Fruit fly (Drosophila melanogaster) whole organism, embryonic: ENCODE data around the gene Lerp.
A peak's percentile ranks its signal among the peaks of the same experiment; 100 is the strongest.

Source experiments
- Asciz ChIP-seq: fragments of 200-800 bp; sonication (Bioruptor generic); optimal IDR thresholded peaks from 2 replicates; lab custom pipeline; 2017; ENCODE audit warnings: missing biosample characterization, mild to moderate bottlenecking, missing genetic modification characterization, missing genetic modification reagents
- Atf3 ChIP-seq: fragments of 200-800 bp; sonication (Bioruptor generic); optimal IDR thresholded peaks from 3 replicates; lab custom pipeline; 2016; ENCODE audit warnings: missing biosample characterization, missing genetic modification characterization
- BtbVII ChIP-seq: fragments of 200-800 bp; sonication (Bioruptor generic); optimal IDR thresholded peaks from 3 replicates; lab custom pipeline; 2017; ENCODE audit warnings: missing biosample characterization, mild to moderate bottlenecking, missing genetic modification characterization
- CG1024 ChIP-seq: fragments of 200-800 bp; sonication (Bioruptor generic); IDR thresholded peaks from 2 replicates; pipeline ENCODE4 v1.3.6; 2022; ENCODE audit warnings: missing biosample characterization, missing genetic modification characterization
- CG10366 ChIP-seq: fragments of 200-800 bp; sonication (Bioruptor generic); IDR thresholded peaks from 2 replicates; pipeline ENCODE4 v1.3.6; 2022; ENCODE audit warnings: missing biosample characterization, missing genetic modification characterization
- CG10543 ChIP-seq: fragments of 200-800 bp; sonication (Bioruptor generic); optimal IDR thresholded peaks from 3 replicates; lab custom pipeline; 2017; ENCODE audit warnings: missing biosample characterization, mild to moderate bottlenecking, missing genetic modification characterization, moderate library complexity
- CG11560 ChIP-seq: fragments of 200-800 bp; sonication (Bioruptor generic); IDR thresholded peaks from 3 replicates; pipeline ENCODE4 v1.3.6; 2022; ENCODE audit warnings: missing biosample characterization, missing genetic modification characterization
- CG12236 ChIP-seq: fragments of 200-800 bp; sonication (Bioruptor generic); optimal IDR thresholded peaks from 2 replicates; lab custom pipeline; 2016; ENCODE audit warnings: missing biosample characterization, missing genetic modification characterization
- CG12299 ChIP-seq: fragments of 200-800 bp; sonication (Bioruptor generic); optimal IDR thresholded peaks from 2 replicates; lab custom pipeline; 2018; ENCODE audit warnings: missing biosample characterization, mild to moderate bottlenecking, missing genetic modification characterization
- CG12769 ChIP-seq: fragments of 200-800 bp; sonication (Bioruptor generic); optimal IDR thresholded peaks from 2 replicates; lab custom pipeline; 2019; ENCODE audit warnings: missing biosample characterization, mild to moderate bottlenecking, missing genetic modification characterization, moderate library complexity
- CG13894 ChIP-seq: fragments of 200-800 bp; sonication (Bioruptor generic); optimal IDR thresholded peaks from 3 replicates; lab custom pipeline; 2018; ENCODE audit warnings: missing biosample characterization, mild to moderate bottlenecking, missing genetic modification characterization, moderate library complexity
- CG14667 ChIP-seq: fragments of 200-800 bp; sonication (Bioruptor generic); IDR thresholded peaks from 2 replicates; pipeline ENCODE4 v1.3.6; 2022; ENCODE audit warnings: missing biosample characterization, missing genetic modification characterization
- CG1647 ChIP-seq: fragments of 200-800 bp; sonication (Bioruptor generic); optimal IDR thresholded peaks from 3 replicates; lab custom pipeline; 2016; ENCODE audit warnings: missing biosample characterization, missing genetic modification characterization
- CG17186 ChIP-seq: fragments of 200-800 bp; sonication (Bioruptor generic); optimal IDR thresholded peaks from 3 replicates; lab custom pipeline; 2017; ENCODE audit warnings: missing biosample characterization, missing genetic modification reagents, missing genetic modification characterization
- CG2712 ChIP-seq: fragments of 200-800 bp; optimal IDR thresholded peaks from 3 replicates; lab custom pipeline; 2019; ENCODE audit warnings: missing biosample characterization, mild to moderate bottlenecking, missing genetic modification characterization, moderate library complexity
- CG2889 ChIP-seq: fragments of 200-800 bp; sonication (Bioruptor generic); IDR thresholded peaks from 3 replicates; pipeline ENCODE4 v1.3.6; 2022; ENCODE audit warnings: missing biosample characterization, missing genetic modification characterization
- CG33213 ChIP-seq: fragments of 200-800 bp; sonication (Bioruptor generic); optimal IDR thresholded peaks from 3 replicates; lab custom pipeline; 2016; ENCODE audit warnings: missing biosample characterization, missing genetic modification characterization
- CG34422 ChIP-seq: fragments of 200-800 bp; sonication (Bioruptor generic); IDR thresholded peaks from 3 replicates; pipeline ENCODE4 v1.3.6; 2022; ENCODE audit warnings: missing biosample characterization, missing genetic modification characterization
- CG3847 ChIP-seq: fragments of 200-800 bp; sonication (Bioruptor generic); IDR thresholded peaks from 2 replicates; pipeline ENCODE4 v1.3.6; 2022; ENCODE audit warnings: missing biosample characterization, missing genetic modification characterization
- CG4360 ChIP-seq: fragments of 200-800 bp; sonication (Bioruptor generic); IDR thresholded peaks from 2 replicates; pipeline ENCODE4 v1.3.6; 2022; ENCODE audit warnings: missing biosample characterization, missing genetic modification characterization
- CG9437 ChIP-seq: fragments of 200-800 bp; sonication (Bioruptor generic); optimal IDR thresholded peaks from 2 replicates; lab custom pipeline; 2018; ENCODE audit warnings: missing biosample characterization, mild to moderate bottlenecking, missing genetic modification characterization
- CG9797 ChIP-seq: fragments of 200-800 bp; sonication (Bioruptor generic); optimal IDR thresholded peaks from 3 replicates; lab custom pipeline; 2018; ENCODE audit warnings: missing biosample characterization, mild to moderate bottlenecking, missing genetic modification characterization
- CG9817 ChIP-seq: fragments of 200-800 bp; sonication (Bioruptor generic); optimal IDR thresholded peaks from 2 replicates; lab custom pipeline; 2018; ENCODE audit warnings: missing biosample characterization, mild to moderate bottlenecking, missing genetic modification characterization, moderate library complexity
- CoRest ChIP-seq: fragments of 200-800 bp; sonication (Bioruptor generic); optimal IDR thresholded peaks from 3 replicates; lab custom pipeline; 2018; ENCODE audit warnings: missing biosample characterization, mild to moderate bottlenecking, missing genetic modification characterization, moderate library complexity
- Dll ChIP-seq: fragments of 200-800 bp; sonication (Bioruptor generic); IDR thresholded peaks from 4 replicates; pipeline ENCODE4 v1.3.6; 2022; ENCODE audit warnings: missing biosample characterization, missing genetic modification characterization; ENCODE audit not compliant: partially characterized antibody
- Ets65A ChIP-seq: fragments of 200-800 bp; sonication (Bioruptor generic); peaks from one replicate; lab custom pipeline; 2016; ENCODE audit warnings: missing biosample characterization, missing genetic modification characterization
- Fer1 ChIP-seq: fragments of 200-800 bp; sonication (Bioruptor generic); optimal IDR thresholded peaks from 2 replicates; lab custom pipeline; 2017; ENCODE audit warnings: missing biosample characterization, mild to moderate bottlenecking, missing genetic modification characterization
- Jarid2 ChIP-seq: fragments of 200-800 bp; sonication (Bioruptor generic); optimal IDR thresholded peaks from 3 replicates; lab custom pipeline; 2017; ENCODE audit warnings: mild to moderate bottlenecking, missing biosample characterization, missing genetic modification reagents, missing genetic modification characterization
- Lpt ChIP-seq: fragments of >200 bp; optimal IDR thresholded peaks from 2 replicates; lab custom pipeline; 2018; ENCODE audit warnings: missing biosample characterization, missing genetic modification characterization
- Nf-YC ChIP-seq: fragments of 200-800 bp; optimal IDR thresholded peaks from 3 replicates; lab custom pipeline; 2019; ENCODE audit warnings: missing biosample characterization, mild to moderate bottlenecking, missing genetic modification characterization, moderate library complexity
- abd-A ChIP-seq: fragments of 200-800 bp; sonication (Bioruptor generic); optimal IDR thresholded peaks from 3 replicates; lab custom pipeline; 2019; ENCODE audit warnings: missing biosample characterization, mild to moderate bottlenecking, missing genetic modification characterization, moderate library complexity
- ap ChIP-seq: fragments of 200-800 bp; sonication (Bioruptor generic); IDR thresholded peaks from 2 replicates; pipeline ENCODE4 v1.3.6; 2022; ENCODE audit warnings: missing biosample characterization, missing genetic modification characterization
- cg ChIP-seq: fragments of 200-800 bp; sonication (Bioruptor generic); optimal IDR thresholded peaks from 3 replicates; lab custom pipeline; 2019; ENCODE audit warnings: missing biosample characterization, mild to moderate bottlenecking, missing genetic modification characterization, moderate library complexity
- chinmo ChIP-seq: fragments of 200-800 bp; sonication (Bioruptor generic); IDR thresholded peaks from 4 replicates; pipeline ENCODE4 v1.3.6; 2022; ENCODE audit warnings: missing biosample characterization, missing genetic modification characterization; ENCODE audit not compliant: partially characterized antibody
- chm ChIP-seq: fragments of 200-800 bp; sonication (Bioruptor generic); IDR thresholded peaks from 2 replicates; pipeline ENCODE4 v1.3.6; 2022; ENCODE audit warnings: missing biosample characterization, missing genetic modification characterization
- crol ChIP-seq: fragments of 200-800 bp; sonication (Bioruptor generic); IDR thresholded peaks from 2 replicates; pipeline ENCODE4 v1.3.6; 2022; ENCODE audit warnings: missing biosample characterization, missing genetic modification characterization
- dimm ChIP-seq: fragments of 200-800 bp; sonication (Bioruptor generic); IDR thresholded peaks from 2 replicates; pipeline ENCODE4 v1.3.6; 2022; ENCODE audit warnings: missing biosample characterization, missing genetic modification characterization
- dmrt11E ChIP-seq: fragments of 200-800 bp; sonication (Bioruptor generic); optimal IDR thresholded peaks from 3 replicates; lab custom pipeline; 2018; ENCODE audit warnings: missing biosample characterization, mild to moderate bottlenecking, missing genetic modification characterization, moderate library complexity
- gcm2 ChIP-seq: fragments of 200-800 bp; sonication (Bioruptor generic); optimal IDR thresholded peaks from 2 replicates; lab custom pipeline; 2016; ENCODE audit warnings: missing biosample characterization, missing genetic modification characterization
- gro ChIP-seq: fragments of 200-800 bp; sonication (Bioruptor generic); optimal IDR thresholded peaks from 2 replicates; lab custom pipeline; 2016; ENCODE audit warnings: missing biosample characterization, missing genetic modification characterization
- h ChIP-seq: fragments of >200 bp; optimal IDR thresholded peaks from 2 replicates; lab custom pipeline; 2017
- her ChIP-seq: fragments of 200-800 bp; sonication (Bioruptor generic); optimal IDR thresholded peaks from 2 replicates; lab custom pipeline; 2016; ENCODE audit warnings: missing biosample characterization, missing genetic modification characterization
- pan ChIP-seq, 4 experiments: fragments of >200 bp in 3 of 4; fragments of 200-800 bp in 1 of 4; sonication (Bioruptor generic) in 1 of 4; optimal IDR thresholded peaks in 3 of 4; IDR thresholded peaks in 1 of 4; 2 replicates each; pipeline versions ENCODE4 v1.3.6 to Lab custom; 2017 to 2022; ENCODE audit warnings: missing biosample characterization in 2 of 4, missing genetic modification characterization in 2 of 4, mixed read lengths in 1 of 4
- scrt ChIP-seq: fragments of 200-800 bp; sonication (Bioruptor generic); optimal IDR thresholded peaks from 2 replicates; lab custom pipeline; 2018; ENCODE audit warnings: missing biosample characterization, mild to moderate bottlenecking, missing genetic modification characterization, moderate library complexity
- sens ChIP-seq: fragments of 200-800 bp; sonication (Bioruptor generic); peaks from one replicate; lab custom pipeline; 2016; ENCODE audit warnings: missing biosample characterization, missing genetic modification characterization
- seq ChIP-seq: fragments of 200-800 bp; sonication (Bioruptor generic); IDR thresholded peaks from 2 replicates; pipeline ENCODE4 v1.3.6; 2022; ENCODE audit warnings: missing biosample characterization, missing genetic modification characterization
- so ChIP-seq: fragments of 200-800 bp; sonication (Bioruptor generic); IDR thresholded peaks from 3 replicates; pipeline ENCODE4 v1.3.6; 2022; ENCODE audit warnings: missing biosample characterization, missing genetic modification characterization
- sob ChIP-seq: fragments of 200-800 bp; sonication (Bioruptor generic); IDR thresholded peaks from 2 replicates; pipeline ENCODE4 v1.3.6; 2022; ENCODE audit warnings: missing biosample characterization, missing genetic modification characterization
- sr ChIP-seq: fragments of 200-800 bp; sonication (Bioruptor generic); IDR thresholded peaks from 3 replicates; pipeline ENCODE4 v1.3.6; 2022; ENCODE audit warnings: missing biosample characterization, missing genetic modification characterization
- zfh1 ChIP-seq: fragments of 200-800 bp; sonication (Bioruptor generic); IDR thresholded peaks from 3 replicates; pipeline ENCODE4 v1.3.6; 2022; ENCODE audit warnings: missing biosample characterization, missing genetic modification characterization

Gene Lerp

dm6 chr3R:26798469-26799178 is 64.3 kb downstream of the Lerp start, which contains the start of gene Tl (continued):
- peak; percentile 13 for TF ChIP-seq her (GFP tag; lab: Kevin White, UChicago)
- TF ChIP-seq CG2712, result peak; percentile 7
- TF ChIP-seq cg (GFP tag; lab: Kevin White, UChicago), result no peak
- no peak for TF ChIP-seq BtbVII
- no peak for TF ChIP-seq gcm2 (GFP tag; lab: Kevin White, UChicago)
- TF ChIP-seq Ets65A (GFP tag; lab: Kevin White, UChicago), result no peak
- peak; percentile 68 for TF ChIP-seq CG12769 (tag; lab: Kevin White, UChicago)
- no peak for TF ChIP-seq ap
- TF ChIP-seq gro (GFP tag; lab: Kevin White, UChicago), result peak; percentile 5
- peak; percentile 86 for TF ChIP-seq chm (GFP tag; lab: Robert Waterston, UW)
- 0 out of 2 replicates have a peak, but pooled peaks have one; percentile 30 for TF ChIP-seq sob
- no peak for TF ChIP-seq dimm (GFP tag; lab: Robert Waterston, UW)
- TF ChIP-seq CG1647 (GFP tag; lab: Kevin White, UChicago), result peak; percentile 14
- no peak for TF ChIP-seq dmrt11E (tag; lab: Kevin White, UChicago)
- peak; percentile 18; the same call in 1 of the 2 replicates for TF ChIP-seq CG1024
- TF ChIP-seq abd-A (tag; lab: Kevin White, UChicago), result peak; percentile 21
- TF ChIP-seq CG12236 (GFP tag; lab: Kevin White, UChicago), result no peak
- TF ChIP-seq CG13894, result peak; percentile 27
- peak; percentile 33 for TF ChIP-seq CG9437 (GFP tag; lab: Kevin White, UChicago)
- no peak for TF ChIP-seq CG33213
- TF ChIP-seq crol (GFP tag; lab: Robert Waterston, UW), result peak; percentile 70
- no peak for TF ChIP-seq CG9797 (GFP tag; lab: Kevin White, UChicago)
- TF ChIP-seq CG3847 (GFP tag; lab: Robert Waterston, UW), result 0 out of 2 replicates have a peak, but pooled peaks have one; percentile 8
- TF ChIP-seq pan (optimal IDR thresholded peaks at IDR 0.05; lab: Kevin White, UChicago), result peak in 1 of 2 experiments; percentile 63
- peak; percentile 37 to 67 for TF ChIP-seq pan (GFP tag; optimal IDR thresholded peaks at IDR 0.05 in 1 of 2, IDR thresholded peaks at IDR 0.05 in 1 of 2)
- peak; percentile 27; the same call in 1 of the 2 replicates for TF ChIP-seq seq (GFP tag; lab: Robert Waterston, UW)
- peak; percentile 11 for TF ChIP-seq scrt
- peak; percentile 62; the same call in 1 of the 2 replicates for TF ChIP-seq CG4360
- TF ChIP-seq CG10543, result peak; percentile 26
- no peak for TF ChIP-seq Dll (GFP tag; lab: Robert Waterston, UW)
- no peak for TF ChIP-seq CG11560 (tag; lab: Robert Waterston, UW)
- no peak for TF ChIP-seq CG12299 (tag; lab: Kevin White, UChicago)
- TF ChIP-seq CoRest, result peak; percentile 23
- no peak for TF ChIP-seq Atf3 (GFP tag; lab: Kevin White, UChicago)
- peak; percentile 98 for TF ChIP-seq Jarid2 (GFP tag; lab: Kevin White, UChicago)
- TF ChIP-seq zfh1 (GFP tag; lab: Robert Waterston, UW), result peak; percentile 57; the same call in 1 of the 3 replicates
- TF ChIP-seq h (lab: Kevin White, UChicago), result no peak
- no peak for TF ChIP-seq Fer1 (GFP tag; lab: Kevin White, UChicago)
- TF ChIP-seq so (GFP tag; lab: Robert Waterston, UW), result no peak
- TF ChIP-seq CG34422 (GFP tag; lab: Robert Waterston, UW), result peak; percentile 78; the same call in 2 of the 3 replicates
- TF ChIP-seq Nf-YC, result no peak
- peak; percentile 79 for TF ChIP-seq sr (GFP tag; lab: Robert Waterston, UW)
- no peak for TF ChIP-seq CG17186 (GFP tag; lab: Kevin White, UChicago)
- no peak for TF ChIP-seq CG9817 (tag; lab: Kevin White, UChicago)
- TF ChIP-seq Lpt, result no peak
- TF ChIP-seq chinmo, result peak; percentile 85
- no peak for TF ChIP-seq CG2889 (GFP tag; lab: Robert Waterston, UW)
- TF ChIP-seq CG14667 (GFP tag; lab: Robert Waterston, UW), result 0 out of 2 replicates have a peak, but pooled peaks have one; percentile 8
- peak; percentile 41 for TF ChIP-seq sens (GFP tag; lab: Kevin White, UChicago)
- TF ChIP-seq Asciz (GFP tag; lab: Kevin White, UChicago), result no peak
- TF ChIP-seq CG10366 (GFP tag; lab: Robert Waterston, UW), result no peak
